Fruit fly (Drosophila melanogaster): ENCODE results near the gene CG11106.

CG11106 gene

DNA sequence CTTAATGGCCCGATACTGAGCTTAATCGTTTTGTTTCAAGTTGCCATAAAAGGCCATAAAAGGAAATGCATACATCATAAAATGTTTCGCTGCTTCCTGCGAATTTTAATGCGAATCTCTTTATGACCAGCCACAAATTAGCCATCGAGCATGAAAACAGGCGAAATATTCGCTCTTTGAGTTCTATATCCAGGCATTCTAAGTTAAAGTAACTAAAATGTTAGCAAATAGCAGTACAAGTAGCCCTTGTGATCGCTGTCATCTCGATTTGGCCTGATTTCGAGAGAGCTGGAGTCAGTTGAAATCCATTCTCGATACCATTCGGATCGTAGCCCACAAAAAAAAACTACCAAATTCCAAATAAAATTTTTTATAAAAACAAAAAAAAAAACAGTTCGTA, at the start of gene CG11106:
TSS of gene CG11106 (plus strand) at position 301 of the 400 bp plus-strand sequence.
- no peak for TF ChIP-seq noc (tag; optimal IDR thresholded peaks at IDR 0.05)

DNA sequence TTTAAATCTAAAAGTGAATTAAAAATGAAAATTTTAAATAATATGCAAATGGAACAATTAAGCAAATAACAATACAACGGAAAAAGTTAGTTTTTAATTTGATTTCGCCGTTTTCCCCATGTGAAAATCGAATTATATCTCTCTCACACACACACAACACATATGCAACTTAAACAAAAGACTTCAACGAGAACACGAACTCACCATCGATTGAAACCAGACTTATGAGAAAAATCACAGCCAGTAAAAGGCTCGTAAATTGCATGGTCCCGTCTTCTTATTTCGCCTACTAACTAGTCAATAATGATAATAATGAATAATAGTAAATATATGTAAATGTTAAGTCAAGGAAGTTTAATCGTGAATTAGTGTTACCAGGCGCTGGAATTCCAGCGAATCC, 48.6 kb upstream of the CG11106 start:
- no peak for TF ChIP-seq noc (tag; optimal IDR thresholded peaks at IDR 0.05)

dm6 chrX:11153826-11154510, 48.1 kb upstream of the CG11106 start, which contains the start of the genes rtv and Dlic:
Gene rtv (minus strand): TSS chrX:11153990.
Gene Dlic (plus strand): TSS chrX:11154421.
- no peak for TF ChIP-seq noc (tag; optimal IDR thresholded peaks at IDR 0.05)

dm6 chrX:11154511-11155197, 47.4 kb upstream of the CG11106 start:
- TF ChIP-seq noc (tag; optimal IDR thresholded peaks at IDR 0.05) = no peak

DNA sequence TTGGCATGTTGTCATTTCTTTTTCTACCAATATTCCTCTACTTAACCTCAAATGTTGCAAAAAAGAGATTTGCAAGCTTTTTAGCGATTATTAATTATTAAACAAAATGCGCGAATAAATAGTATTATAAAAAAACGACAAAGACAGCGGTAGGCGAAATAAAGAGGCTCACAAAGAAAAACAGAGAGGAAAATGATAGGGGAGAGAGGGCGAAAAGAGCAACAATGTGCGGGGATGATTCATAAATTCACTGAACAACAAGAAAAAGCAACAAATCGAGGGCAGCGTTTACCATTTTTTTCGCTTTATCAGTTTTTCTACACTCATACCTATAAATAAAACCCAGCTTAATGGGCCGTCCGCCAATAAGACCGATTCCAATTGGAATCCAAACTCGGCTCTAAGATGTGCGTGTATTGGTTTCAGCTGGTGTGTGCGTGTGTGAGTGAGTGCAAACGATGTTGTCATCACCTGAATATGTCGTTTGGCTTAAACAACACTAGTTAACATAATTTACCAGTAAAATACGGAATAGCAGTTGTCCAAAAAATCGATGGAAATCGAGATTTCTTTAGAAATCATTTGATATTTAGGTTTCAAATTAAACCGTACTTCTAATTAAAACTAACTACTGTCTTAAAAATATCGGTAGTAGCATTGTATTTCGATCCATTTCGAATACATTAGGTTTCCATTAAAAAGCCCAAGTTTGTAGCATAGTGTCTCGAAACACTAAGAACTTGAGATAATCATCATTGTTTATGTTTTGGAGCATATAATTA, 46.0 kb upstream of the CG11106 start:
- TF ChIP-seq noc (tag; optimal IDR thresholded peaks at IDR 0.05) = peak; percentile 39

dm6 chrX:11159710-11160446, 42.2 kb upstream of the CG11106 start, which contains the start of gene CG32668:
Gene CG32668 (minus strand): TSS chrX:11159760.
- TF ChIP-seq noc (tag; optimal IDR thresholded peaks at IDR 0.05) = no peak

- TF ChIP-seq noc (tag; optimal IDR thresholded peaks at IDR 0.05) = no peak
These were observed 33.1 kb upstream of the CG11106 start, which contains the start of gene Antdh for dm6 chrX:11168958-11169357. Gene Antdh (minus strand): TSS chrX:11169058.

DNA sequence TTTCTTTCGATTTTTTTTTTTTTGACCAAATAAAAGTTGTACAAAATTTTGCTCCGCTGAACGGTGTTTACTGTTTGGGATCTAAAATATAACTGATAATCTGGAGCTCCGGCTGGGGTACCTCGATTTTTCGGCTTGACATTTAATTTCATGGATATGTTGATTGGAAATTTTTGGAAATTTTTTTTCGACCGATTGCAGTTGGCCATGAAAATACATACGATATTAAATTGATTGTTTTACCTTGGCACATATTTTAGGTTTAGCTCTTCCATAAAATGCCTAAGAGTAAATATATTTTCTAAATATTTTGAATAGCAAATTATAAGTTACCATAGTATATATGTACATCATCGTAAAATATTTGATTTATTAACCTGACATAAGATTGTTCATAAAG, 31.5 kb upstream of the CG11106 start, which contains the start of gene CG1394:
TSS of gene CG1394 (minus strand) at position 101 of the 400 bp plus-strand sequence.
- TF ChIP-seq noc (tag; optimal IDR thresholded peaks at IDR 0.05) = no peak

dm6 chrX:11176073-11176472, 26.0 kb upstream of the CG11106 start:
- no peak for TF ChIP-seq noc (tag; optimal IDR thresholded peaks at IDR 0.05)

dm6 chrX:11182631-11183030, 19.4 kb upstream of the CG11106 start, which contains the start of gene CG15200:
Gene CG15200 (plus strand): TSS chrX:11182931.
- no peak for TF ChIP-seq noc (tag; optimal IDR thresholded peaks at IDR 0.05)

- TF ChIP-seq noc (tag; optimal IDR thresholded peaks at IDR 0.05) = no peak
These were observed 1.1 kb downstream of the CG11106 start for dm6 chrX:11203104-11203503.

DNA sequence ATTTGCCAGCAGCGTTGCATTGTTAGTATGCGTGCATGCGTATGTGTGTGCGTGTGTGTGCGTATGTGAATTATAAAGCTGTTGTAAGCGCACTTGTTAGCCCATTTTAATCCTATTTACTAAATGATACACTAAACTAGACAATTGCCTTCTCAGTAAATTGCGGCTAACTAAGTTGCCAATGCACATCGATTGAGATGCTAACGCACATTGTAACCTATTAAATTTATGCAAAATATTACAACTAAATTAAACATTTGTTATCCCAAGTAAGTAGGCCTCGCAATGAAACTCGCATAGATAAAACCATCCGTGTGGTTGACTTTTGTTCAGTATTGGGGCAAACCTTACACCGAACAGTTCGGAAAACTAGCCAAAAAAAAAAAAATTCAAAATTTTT, 45.9 kb downstream of the CG11106 start, which contains the start of gene CG15198:
TSS of gene CG15198 (plus strand) at position 301 of the 400 bp plus-strand sequence.
- no peak for TF ChIP-seq noc (tag; optimal IDR thresholded peaks at IDR 0.05)

Data from whole organism, larva.